Fruit fly (Drosophila melanogaster): ENCODE measurements around the gene Dad1.

Dad1 gene

DNA sequence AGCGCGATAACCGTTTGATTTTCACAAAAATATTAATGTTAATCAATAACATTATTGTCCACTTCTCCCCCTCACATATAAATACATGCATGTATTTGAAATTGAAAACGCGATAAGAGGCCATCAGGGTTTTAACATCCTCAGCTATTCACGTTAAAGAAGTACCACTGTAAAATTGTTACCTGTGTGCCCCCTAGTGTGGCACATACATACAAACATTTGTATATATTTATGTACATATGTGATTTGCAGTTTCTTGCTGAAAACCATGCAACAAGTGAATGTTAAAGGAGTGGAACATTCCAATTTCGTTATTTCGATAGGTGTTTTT is 21.0 kb downstream of the Dad1 start:
- TF ChIP-seq CG12768 (GFP tag; optimal IDR thresholded peaks at IDR 0.05) (no peak), CG11617 (GFP tag; optimal IDR thresholded peaks at IDR 0.05) (peak; percentile 48), pad (GFP tag; optimal IDR thresholded peaks at IDR 0.05) (peak; percentile 6), bab1 (GFP tag; optimal IDR thresholded peaks at IDR 0.05) (no peak)

- TF ChIP-seq CG14711 (tag; optimal IDR thresholded peaks at IDR 0.05) (peak; percentile 60), CG12768 (GFP tag; optimal IDR thresholded peaks at IDR 0.05) (peak; percentile 73), Crg-1 (GFP tag; optimal IDR thresholded peaks at IDR 0.05) (peak; percentile 62), Clk (GFP tag; optimal IDR thresholded peaks at IDR 0.05) (peak; percentile 54), tj (GFP tag; optimal IDR thresholded peaks at IDR 0.05) (no peak), toe (GFP tag; optimal IDR thresholded peaks at IDR 0.05) (peak; percentile 69), CG7101 (tag; optimal IDR thresholded peaks at IDR 0.05) (peak; percentile 79), kay (GFP tag; ENCODE audit: borderline replicate concordance) (peak; percentile 72), CG11617 (GFP tag; optimal IDR thresholded peaks at IDR 0.05) (peak; percentile 81), bab1 (GFP tag; optimal IDR thresholded peaks at IDR 0.05) (peak; percentile 66), pad (GFP tag; optimal IDR thresholded peaks at IDR 0.05) (peak; percentile 54), CG33017 (tag; optimal IDR thresholded peaks at IDR 0.05) (peak; percentile 39), CG7045 (GFP tag; optimal IDR thresholded peaks at IDR 0.05) (peak; percentile 69), cnc (optimal IDR thresholded peaks at IDR 0.05) (no peak), ovo (GFP tag; optimal IDR thresholded peaks at IDR 0.05) (peak; percentile 24), CG1620 (GFP tag; optimal IDR thresholded peaks at IDR 0.05) (peak; percentile 64), cic (GFP tag; optimal IDR thresholded peaks at IDR 0.05) (peak; percentile 76), CG5204 (GFP tag; optimal IDR thresholded peaks at IDR 0.05) (peak; percentile 65), Mnt (GFP tag; optimal IDR thresholded peaks at IDR 0.05) (peak; percentile 82), Hr96 (GFP tag; optimal IDR thresholded peaks at IDR 0.05) (peak; percentile 85)
These were observed 21.5 kb downstream of the Dad1 start, which contains the start of gene CG7627 for dm6 chr2L:8362273-8362954. Gene CG7627 (minus strand): TSS chr2L:8362469.

DNA sequence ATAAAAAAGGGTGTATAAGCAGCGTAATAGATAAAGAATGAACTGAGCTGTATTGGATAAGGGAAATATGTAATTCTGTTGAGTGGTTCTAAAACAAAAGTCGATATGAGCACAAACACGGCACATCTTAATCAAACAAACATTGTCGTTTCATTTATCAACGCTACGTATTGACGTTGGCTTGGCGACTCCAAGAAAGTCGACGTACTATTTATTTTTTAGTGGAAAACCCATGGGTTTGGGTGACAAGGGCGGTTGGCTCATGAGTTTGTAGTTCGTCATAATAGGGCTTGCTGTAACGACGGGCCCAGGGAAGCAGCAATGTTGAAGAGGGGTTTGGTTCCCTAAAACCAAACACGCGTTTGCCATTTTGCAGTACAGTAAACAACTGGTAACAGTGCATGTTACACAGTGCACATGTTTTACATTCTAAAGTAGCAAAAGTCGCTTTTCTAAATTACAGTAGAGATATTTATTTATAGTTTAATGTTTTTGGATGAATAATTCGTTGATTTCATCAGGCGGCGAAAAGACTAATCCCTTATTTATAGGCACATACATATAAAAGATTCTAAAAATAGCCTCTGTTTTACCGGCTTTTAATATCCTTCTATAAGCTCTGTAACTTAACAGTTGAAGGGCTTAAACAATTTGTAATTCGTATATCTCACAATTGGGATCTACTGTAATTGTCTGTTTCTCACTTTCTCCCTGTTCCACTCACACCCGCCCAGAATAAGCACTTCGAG is 22.6 kb downstream of the Dad1 start:
- TF ChIP-seq ovo (GFP tag; optimal IDR thresholded peaks at IDR 0.05), result peak; percentile 9
- TF ChIP-seq CG7045 (GFP tag; optimal IDR thresholded peaks at IDR 0.05), result peak; percentile 21
- TF ChIP-seq Mnt (GFP tag; optimal IDR thresholded peaks at IDR 0.05), result peak; percentile 67
- TF ChIP-seq cic (GFP tag; optimal IDR thresholded peaks at IDR 0.05), result peak; percentile 9
- TF ChIP-seq CG5204 (GFP tag; optimal IDR thresholded peaks at IDR 0.05), result peak; percentile 49
- peak; percentile 3 for TF ChIP-seq Hr96 (GFP tag; optimal IDR thresholded peaks at IDR 0.05)
- no peak for TF ChIP-seq Clk (GFP tag; optimal IDR thresholded peaks at IDR 0.05)
- peak; percentile 34 for TF ChIP-seq CG33017 (tag; optimal IDR thresholded peaks at IDR 0.05)
- peak; percentile 9 for TF ChIP-seq CG14711 (tag; optimal IDR thresholded peaks at IDR 0.05)
- peak; percentile 40 for TF ChIP-seq toe (GFP tag; optimal IDR thresholded peaks at IDR 0.05)
- peak; percentile 75 for TF ChIP-seq pad (GFP tag; optimal IDR thresholded peaks at IDR 0.05)
- peak; percentile 68 for TF ChIP-seq CG11617 (GFP tag; optimal IDR thresholded peaks at IDR 0.05)
- TF ChIP-seq CG1620 (GFP tag; optimal IDR thresholded peaks at IDR 0.05), result no peak
- TF ChIP-seq CG12768 (GFP tag; optimal IDR thresholded peaks at IDR 0.05), result peak; percentile 12
- TF ChIP-seq kay (GFP tag; ENCODE audit: borderline replicate concordance), result no peak
- TF ChIP-seq CG7101 (tag; optimal IDR thresholded peaks at IDR 0.05), result peak; percentile 64
- peak; percentile 87 for TF ChIP-seq bab1 (GFP tag; optimal IDR thresholded peaks at IDR 0.05)
- TF ChIP-seq tj (GFP tag; optimal IDR thresholded peaks at IDR 0.05), result peak; percentile 34
- peak; percentile 54 for TF ChIP-seq Crg-1 (GFP tag; optimal IDR thresholded peaks at IDR 0.05)
- TF ChIP-seq cnc (optimal IDR thresholded peaks at IDR 0.05), result no peak

- TF ChIP-seq cnc (optimal IDR thresholded peaks at IDR 0.05), result no peak
- TF ChIP-seq kay (GFP tag; ENCODE audit: borderline replicate concordance), result peak; percentile 38
These were observed 28.5 kb downstream of the Dad1 start for dm6 chr2L:8355419-8355818.

DNA sequence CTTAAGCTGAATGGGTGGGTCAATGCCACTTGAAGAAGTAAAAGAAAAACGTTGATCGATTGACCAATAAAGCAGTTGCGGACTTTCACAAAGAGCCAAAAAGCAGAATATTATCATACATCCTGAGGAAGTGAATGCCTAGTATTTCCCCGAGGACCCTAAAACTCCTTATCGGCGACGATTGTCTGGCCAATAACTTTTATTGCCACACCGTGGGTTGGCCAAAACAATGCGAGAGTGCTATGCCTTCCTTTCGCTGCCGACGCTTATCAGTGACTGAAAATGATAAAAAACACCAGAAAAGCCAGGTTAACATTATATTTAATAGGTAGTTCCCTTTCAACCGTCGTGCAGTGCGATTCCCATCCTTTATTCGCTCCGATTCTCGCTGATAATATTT is 32.1 kb downstream of the Dad1 start, which contains the start of gene Mur29B:
Mur29B (plus strand) TSS at position 324 of the 400 bp plus-strand sequence.
- peak; percentile 65 for TF ChIP-seq kay (GFP tag; ENCODE audit: borderline replicate concordance)
- TF ChIP-seq CG7045 (GFP tag; optimal IDR thresholded peaks at IDR 0.05), result no peak

DNA sequence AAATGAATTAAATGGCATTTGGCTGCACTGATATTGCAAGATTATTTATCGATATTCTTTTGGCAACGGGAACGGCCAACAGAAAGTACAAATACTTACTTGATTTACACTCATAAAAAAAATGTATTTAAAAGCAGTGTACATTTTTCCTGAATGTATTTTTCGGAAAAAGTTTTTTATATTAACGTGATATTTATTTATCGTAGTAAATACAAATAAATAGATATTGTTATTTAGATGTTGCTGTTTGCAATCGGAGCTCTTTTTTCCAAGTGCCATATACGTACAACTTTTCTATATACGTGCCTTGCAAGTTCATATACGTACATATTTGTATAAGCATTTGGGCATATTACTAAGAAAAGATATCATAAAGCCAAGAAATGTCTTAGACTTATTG is 32.6 kb downstream of the Dad1 start:
- no peak for TF ChIP-seq CG12768 (GFP tag; optimal IDR thresholded peaks at IDR 0.05)
- no peak for TF ChIP-seq CG5204 (GFP tag; optimal IDR thresholded peaks at IDR 0.05)
- no peak for TF ChIP-seq pad (GFP tag; optimal IDR thresholded peaks at IDR 0.05)
- no peak for TF ChIP-seq toe (GFP tag; optimal IDR thresholded peaks at IDR 0.05)
- TF ChIP-seq CG1620 (GFP tag; optimal IDR thresholded peaks at IDR 0.05), result no peak
- TF ChIP-seq CG7101 (tag; optimal IDR thresholded peaks at IDR 0.05), result no peak
- no peak for TF ChIP-seq Mnt (GFP tag; optimal IDR thresholded peaks at IDR 0.05)
- no peak for TF ChIP-seq Clk (GFP tag; optimal IDR thresholded peaks at IDR 0.05)
- TF ChIP-seq Crg-1 (GFP tag; optimal IDR thresholded peaks at IDR 0.05), result no peak
- TF ChIP-seq tj (GFP tag; optimal IDR thresholded peaks at IDR 0.05), result no peak
- TF ChIP-seq CG33017 (tag; optimal IDR thresholded peaks at IDR 0.05), result no peak
- TF ChIP-seq cic (GFP tag; optimal IDR thresholded peaks at IDR 0.05), result no peak
- TF ChIP-seq Hr96 (GFP tag; optimal IDR thresholded peaks at IDR 0.05), result no peak
- TF ChIP-seq cnc (optimal IDR thresholded peaks at IDR 0.05), result no peak
- no peak for TF ChIP-seq CG7045 (GFP tag; optimal IDR thresholded peaks at IDR 0.05)
- TF ChIP-seq CG14711 (tag; optimal IDR thresholded peaks at IDR 0.05), result no peak
- no peak for TF ChIP-seq bab1 (GFP tag; optimal IDR thresholded peaks at IDR 0.05)
- TF ChIP-seq kay (GFP tag; ENCODE audit: borderline replicate concordance), result no peak
- TF ChIP-seq ovo (GFP tag; optimal IDR thresholded peaks at IDR 0.05), result no peak
- no peak for TF ChIP-seq CG11617 (GFP tag; optimal IDR thresholded peaks at IDR 0.05)
